Worm (Caenorhabditis elegans) whole organism, L2 larva: ENCODE data around the gene C10C5.3.
A peak's percentile ranks its signal among the peaks of the same experiment; 100 is the strongest.

Source experiments
- C34F6.9 ChIP-seq: fragments of 150-350 bp; optimal IDR thresholded peaks from 2 replicates; lab custom pipeline; 2014; ENCODE audit warnings: missing biosample characterization, missing genetic modification characterization
- F13H6.1 ChIP-seq: sonication (generic microtip); optimal IDR thresholded peaks from 2 replicates; lab custom pipeline; 2016; ENCODE audit warnings: missing genetic modification characterization, missing compliant biosample characterization
- R02D3.7 ChIP-seq: fragments of 150-350 bp; optimal IDR thresholded peaks from 2 replicates; lab custom pipeline; 2014; ENCODE audit warnings: missing biosample characterization, missing genetic modification characterization
- ZK546.5 ChIP-seq: sonication (generic microtip); optimal IDR thresholded peaks from 2 replicates; lab custom pipeline; 2017; ENCODE audit warnings: missing biosample characterization, missing genetic modification characterization
- alr-1 ChIP-seq: fragments of 150-350 bp; optimal IDR thresholded peaks from 2 replicates; lab custom pipeline; 2014; ENCODE audit warnings: missing biosample characterization, missing genetic modification characterization
- ama-1 ChIP-seq: fragments of 150-350 bp; optimal IDR thresholded peaks from 2 replicates; lab custom pipeline; 2018; ENCODE audit warnings: inconsistent platforms
- ceh-16 ChIP-seq: fragments of 150-350 bp; optimal IDR thresholded peaks from 2 replicates; lab custom pipeline; 2014; ENCODE audit warnings: missing biosample characterization, missing genetic modification characterization
- ceh-82 ChIP-seq: fragments of 150-350 bp; optimal IDR thresholded peaks from 2 replicates; lab custom pipeline; 2014; ENCODE audit warnings: missing biosample characterization, missing genetic modification characterization
- crh-2 ChIP-seq: sonication (generic microtip); optimal IDR thresholded peaks from 2 replicates; lab custom pipeline; 2017; ENCODE audit warnings: missing biosample characterization, missing genetic modification characterization
- dmd-4 ChIP-seq: sonication (generic microtip); optimal IDR thresholded peaks from 2 replicates; lab custom pipeline; 2017; ENCODE audit warnings: missing biosample characterization, missing genetic modification characterization
- elt-3 ChIP-seq: sonication (generic microtip); optimal IDR thresholded peaks from 2 replicates; lab custom pipeline; 2017; ENCODE audit warnings: missing biosample characterization, missing genetic modification characterization
- fos-1 ChIP-seq: fragments of 150-350 bp; optimal IDR thresholded peaks from 2 replicates; lab custom pipeline; 2014; ENCODE audit warnings: missing biosample characterization, missing genetic modification characterization
- gmeb-1 ChIP-seq: fragments of 150-350 bp; optimal IDR thresholded peaks from 2 replicates; lab custom pipeline; 2014; ENCODE audit warnings: missing biosample characterization, missing genetic modification characterization
- lin-11 ChIP-seq: fragments of 150-350 bp; sonication (generic microtip); optimal IDR thresholded peaks from 2 replicates; lab custom pipeline; 2014; ENCODE audit warnings: missing biosample characterization, missing genetic modification characterization, inconsistent platforms, mixed read lengths
- lin-13 ChIP-seq: fragments of 150-350 bp; optimal IDR thresholded peaks from 2 replicates; lab custom pipeline; 2014; ENCODE audit warnings: missing biosample characterization, missing genetic modification reagents, missing genetic modification characterization
- lin-39 ChIP-seq: fragments of 150-350 bp; optimal IDR thresholded peaks from 2 replicates; lab custom pipeline; 2014; ENCODE audit warnings: missing biosample characterization, missing genetic modification reagents, missing genetic modification characterization
- lsy-2 ChIP-seq, 2 experiments: fragments of 150-350 bp in 1 of 2; sonication (generic microtip) in 1 of 2; optimal IDR thresholded peaks; 2 replicates each; lab custom pipeline; 2014 to 2017; ENCODE audit warnings: missing biosample characterization in 2 of 2, missing genetic modification characterization in 2 of 2
- mab-5 ChIP-seq: fragments of 150-350 bp; optimal IDR thresholded peaks from 2 replicates; lab custom pipeline; 2014; ENCODE audit warnings: missing biosample characterization, missing genetic modification characterization
- mbf-1 ChIP-seq: sonication (generic microtip); optimal IDR thresholded peaks from 2 replicates; lab custom pipeline; 2017; ENCODE audit warnings: missing biosample characterization, missing genetic modification characterization
- mdl-1 ChIP-seq, 2 experiments: fragments of 150-350 bp in 1 of 2; sonication (generic microtip) in 1 of 2; optimal IDR thresholded peaks; 2 replicates each; lab custom pipeline; 2017; ENCODE audit warnings: missing biosample characterization in 2 of 2, missing genetic modification characterization in 2 of 2
- nhr-10 ChIP-seq: sonication (generic microtip); optimal IDR thresholded peaks from 2 replicates; lab custom pipeline; 2017; ENCODE audit warnings: missing biosample characterization, missing genetic modification characterization
- nhr-11 ChIP-seq: fragments of 150-350 bp; optimal IDR thresholded peaks from 2 replicates; lab custom pipeline; 2014; ENCODE audit warnings: missing biosample characterization, missing genetic modification characterization
- nhr-12 ChIP-seq: fragments of 150-350 bp; optimal IDR thresholded peaks from 2 replicates; lab custom pipeline; 2014; ENCODE audit warnings: missing biosample characterization, missing genetic modification characterization
- nhr-129 ChIP-seq: fragments of 150-350 bp; optimal IDR thresholded peaks from 2 replicates; lab custom pipeline; 2014; ENCODE audit warnings: missing biosample characterization, missing genetic modification characterization
- nhr-21 ChIP-seq: fragments of 150-350 bp; optimal IDR thresholded peaks from 2 replicates; lab custom pipeline; 2014; ENCODE audit warnings: missing biosample characterization, missing genetic modification characterization
- nhr-23 ChIP-seq: fragments of 150-350 bp; optimal IDR thresholded peaks from 2 replicates; lab custom pipeline; 2014; ENCODE audit warnings: missing biosample characterization, missing genetic modification reagents, missing genetic modification characterization
- nhr-237 ChIP-seq: fragments of 150-350 bp; optimal IDR thresholded peaks from 2 replicates; lab custom pipeline; 2014; ENCODE audit warnings: missing biosample characterization, missing genetic modification characterization
- nhr-25 ChIP-seq: fragments of 150-350 bp; sonication (generic microtip); optimal IDR thresholded peaks from 3 replicates; lab custom pipeline; 2014; ENCODE audit warnings: missing biosample characterization, missing genetic modification characterization
- nhr-6 ChIP-seq: fragments of 150-350 bp; optimal IDR thresholded peaks from 2 replicates; lab custom pipeline; 2014; ENCODE audit warnings: missing biosample characterization, missing genetic modification characterization
- peb-1 ChIP-seq: fragments of 150-350 bp; optimal IDR thresholded peaks from 2 replicates; lab custom pipeline; 2014; ENCODE audit warnings: missing biosample characterization, missing genetic modification characterization
- sem-4 ChIP-seq: fragments of 150-350 bp; optimal IDR thresholded peaks from 2 replicates; lab custom pipeline; 2014; ENCODE audit warnings: missing biosample characterization, missing genetic modification reagents, missing genetic modification characterization
- skn-1 ChIP-seq: sonication (generic microtip); optimal IDR thresholded peaks from 2 replicates; lab custom pipeline; 2017; ENCODE audit warnings: missing biosample characterization, missing genetic modification characterization
- sma-3 ChIP-seq: sonication (generic microtip); optimal IDR thresholded peaks from 2 replicates; lab custom pipeline; 2016; ENCODE audit warnings: missing genetic modification reagents, missing genetic modification characterization, missing compliant biosample characterization
- sma-9 ChIP-seq, 2 experiments: fragments of 150-350 bp in 1 of 2; sonication (generic microtip) in 1 of 2; optimal IDR thresholded peaks; 2 replicates each; lab custom pipeline; 2014 to 2016; ENCODE audit warnings: missing genetic modification characterization in 2 of 2, mild to moderate bottlenecking in 1 of 2, missing biosample characterization in 1 of 2, missing compliant biosample characterization in 1 of 2, missing genetic modification reagents in 1 of 2, moderate library complexity in 1 of 2
- snpc-4 ChIP-seq: fragments of 150-350 bp; optimal IDR thresholded peaks from 2 replicates; lab custom pipeline; 2014; ENCODE audit warnings: missing biosample characterization, missing genetic modification characterization
- unc-39 ChIP-seq: fragments of 150-350 bp; optimal IDR thresholded peaks from 2 replicates; lab custom pipeline; 2014; ENCODE audit warnings: missing biosample characterization, missing genetic modification characterization
- unc-55 ChIP-seq: fragments of 150-350 bp; sonication (generic microtip); optimal IDR thresholded peaks from 3 replicates; lab custom pipeline; 2014; ENCODE audit warnings: missing biosample characterization, missing genetic modification reagents, missing genetic modification characterization
- unc-62 ChIP-seq: fragments of 150-350 bp; optimal IDR thresholded peaks from 2 replicates; lab custom pipeline; 2014; ENCODE audit warnings: missing biosample characterization, missing genetic modification reagents, missing genetic modification characterization
- zag-1 ChIP-seq: fragments of 150-350 bp; optimal IDR thresholded peaks from 2 replicates; lab custom pipeline; 2014; ENCODE audit warnings: missing biosample characterization, missing genetic modification characterization
- ztf-1 ChIP-seq: fragments of 200-800 bp; sonication (Bioruptor generic); conservative IDR thresholded peaks from 2 replicates; pipeline ENCODE4 v1.3.6; 2022; ENCODE audit warnings: missing genetic modification characterization, missing compliant biosample characterization
- ztf-11 ChIP-seq: sonication (generic microtip); optimal IDR thresholded peaks from 2 replicates; lab custom pipeline; 2017; ENCODE audit warnings: missing biosample characterization, missing genetic modification characterization

C10C5.3 gene

DNA sequence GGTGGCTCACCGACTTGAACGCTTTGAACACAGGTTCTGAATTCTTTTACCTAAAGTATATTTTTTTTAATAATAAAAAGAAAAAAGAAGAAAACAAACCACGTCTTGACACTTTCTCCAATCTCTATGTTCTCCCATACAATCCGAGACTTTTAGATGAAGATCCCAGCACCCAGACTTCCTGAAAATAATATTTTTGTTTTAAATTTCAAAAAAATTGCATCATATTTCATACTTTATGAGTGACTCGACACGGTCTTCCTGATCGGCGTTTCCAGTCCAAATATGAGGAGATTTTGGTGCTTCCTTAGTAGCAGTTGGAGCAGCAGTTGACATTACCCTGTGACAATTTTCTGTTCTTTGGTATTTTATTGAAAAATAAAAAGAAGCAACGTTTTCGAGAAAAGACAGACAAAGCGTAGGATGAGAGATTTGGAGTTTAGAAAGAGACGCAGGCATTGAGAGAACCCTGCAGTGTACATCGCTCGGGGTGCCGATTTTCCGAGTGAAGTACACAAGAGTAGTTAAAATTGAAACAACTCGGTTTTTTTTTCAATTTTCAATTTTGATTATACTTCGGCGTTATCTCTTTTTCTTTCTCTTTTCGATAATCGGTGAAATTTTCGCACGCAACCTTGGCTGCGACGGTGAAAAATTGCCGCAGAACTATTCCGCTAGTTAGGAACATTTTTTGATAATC, 38.9 kb upstream of the C10C5.3 start, which contains the start of the genes coa-4 and T20D3.14:
Gene coa-4, minus strand, starts transcription at position 51 of the 700 bp plus-strand sequence.
Gene T20D3.14, minus strand, starts transcription at position 358 of the 700 bp plus-strand sequence.
- TF ChIP-seq alr-1 = no peak
- no peak for TF ChIP-seq nhr-10
- TF ChIP-seq lsy-2 (tag; optimal IDR thresholded peaks at IDR 0.05; lab: Kevin White, UChicago) = peak in 1 of 2 experiments; percentile 69
- TF ChIP-seq unc-62 (GFP tag; lab: Kevin White, UChicago) = no peak
- peak; percentile 39 for TF ChIP-seq unc-55 (GFP tag; lab: Kevin White, UChicago)
- no peak for TF ChIP-seq mab-5 (tag; lab: Kevin White, UChicago)
- TF ChIP-seq ama-1 (lab: Kevin White, UChicago) = no peak
- TF ChIP-seq R02D3.7 (tag; lab: Kevin White, UChicago) = no peak
- TF ChIP-seq nhr-237 = no peak
- TF ChIP-seq fos-1 = peak; percentile 63
- TF ChIP-seq zag-1 (tag; lab: Kevin White, UChicago) = no peak
- no peak for TF ChIP-seq snpc-4 (tag; lab: Kevin White, UChicago)
- TF ChIP-seq sma-9 (GFP tag; optimal IDR thresholded peaks at IDR 0.05; lab: Kevin White, UChicago) = no peak
- no peak for TF ChIP-seq sma-9 (tag; optimal IDR thresholded peaks at IDR 0.05; lab: Kevin White, UChicago)
- TF ChIP-seq lin-13 (GFP tag; lab: Kevin White, UChicago) = peak; percentile 23
- TF ChIP-seq nhr-21 (tag; lab: Kevin White, UChicago) = no peak
- TF ChIP-seq sem-4 = peak; percentile 25
- TF ChIP-seq nhr-6 (tag; lab: Kevin White, UChicago) = no peak
- TF ChIP-seq gmeb-1 (tag; lab: Kevin White, UChicago) = peak; percentile 40
- no peak for TF ChIP-seq lin-39 (tag; lab: Kevin White, UChicago)
- TF ChIP-seq ztf-11 (tag; lab: Kevin White, UChicago) = no peak
- TF ChIP-seq nhr-11 = no peak
- TF ChIP-seq F13H6.1 (tag; lab: Kevin White, UChicago) = peak; percentile 28
- peak; percentile 59 for TF ChIP-seq nhr-129 (tag; lab: Kevin White, UChicago)
- TF ChIP-seq nhr-25 (tag; lab: Kevin White, UChicago) = peak; percentile 23
- TF ChIP-seq crh-2 (tag; lab: Kevin White, UChicago) = peak; percentile 66
- peak; percentile 19 for TF ChIP-seq sma-3 (GFP tag; lab: Kevin White, UChicago)
- no peak for TF ChIP-seq unc-39 (tag; lab: Kevin White, UChicago)
- TF ChIP-seq nhr-12 (tag; lab: Kevin White, UChicago) = no peak
- peak; percentile 56 for TF ChIP-seq C34F6.9
- TF ChIP-seq peb-1 = no peak

DNA sequence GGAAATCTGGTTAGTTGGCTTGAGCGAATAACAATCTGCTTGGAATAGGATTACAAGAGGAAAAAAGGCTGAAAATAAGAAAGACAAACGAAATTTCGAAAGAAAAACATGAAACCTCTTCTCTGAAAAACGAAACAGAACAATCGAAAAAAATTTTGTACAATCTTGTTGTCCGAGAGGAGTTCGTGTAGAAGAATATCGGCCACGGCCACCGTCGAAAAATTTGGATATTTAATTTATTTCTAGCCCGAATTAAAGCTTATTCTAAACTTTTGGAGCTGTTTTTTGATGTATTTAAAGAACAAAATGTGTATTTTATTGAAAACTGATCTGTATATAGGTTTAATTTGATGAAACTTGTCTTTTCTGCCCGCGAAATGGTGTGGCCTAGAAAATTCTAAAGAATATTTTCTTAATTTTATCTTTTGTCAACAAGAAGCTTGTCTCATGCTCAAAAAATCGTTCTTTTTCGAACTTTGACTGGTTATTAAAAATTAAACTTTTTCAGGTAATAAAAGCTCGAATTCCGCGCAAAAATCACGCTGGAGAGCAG, 38.0 kb upstream of the C10C5.3 start, which contains the start of gene T20D3.5:
Gene T20D3.5, plus strand, starts transcription at position 503 of the 553 bp plus-strand sequence.
- TF ChIP-seq skn-1 (no peak), unc-39 (tag; lab: Kevin White, UChicago) (no peak), nhr-21 (tag; lab: Kevin White, UChicago) (no peak), dmd-4 (no peak), gmeb-1 (tag; lab: Kevin White, UChicago) (no peak), fos-1 (no peak), ztf-1 (GFP tag; lab: Robert Waterston, UW) (no peak), sma-9 (GFP tag; optimal IDR thresholded peaks at IDR 0.05; lab: Kevin White, UChicago) (no peak), sma-9 (tag; optimal IDR thresholded peaks at IDR 0.05; lab: Kevin White, UChicago) (no peak), nhr-23 (tag; lab: Kevin White, UChicago) (no peak), ZK546.5 (tag; lab: Kevin White, UChicago) (no peak), elt-3 (tag; lab: Kevin White, UChicago) (no peak)
- TF ChIP-seq, all 48 proteins: peak for 0

DNA sequence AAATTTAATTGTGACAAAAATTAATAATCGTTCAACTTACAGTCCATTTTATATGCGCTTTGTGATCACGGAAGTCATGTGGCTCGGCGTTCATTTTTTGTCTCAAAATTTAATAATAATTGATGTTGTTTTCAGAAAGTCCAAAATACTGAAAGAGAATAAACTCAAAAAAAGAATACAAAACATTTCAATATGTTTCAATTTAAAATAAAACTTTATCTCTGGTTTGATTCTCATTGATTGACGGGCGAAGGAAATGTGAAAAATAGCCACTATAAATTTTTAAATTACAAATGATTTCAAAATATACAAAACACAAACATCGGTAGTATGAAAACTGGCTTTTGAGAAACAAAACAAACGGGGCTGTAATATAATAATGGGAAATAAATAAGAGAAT, 35.4 kb upstream of the C10C5.3 start, which contains the start of gene T20D3.6:
Gene T20D3.6, minus strand, starts transcription at position 101 of the 400 bp plus-strand sequence.
- TF ChIP-seq nhr-6 (tag; lab: Kevin White, UChicago) = no peak
- no peak for TF ChIP-seq alr-1
- TF ChIP-seq lin-11 (tag; lab: Kevin White, UChicago) = no peak
- no peak for TF ChIP-seq lin-13 (GFP tag; lab: Kevin White, UChicago)
- TF ChIP-seq nhr-23 (tag; lab: Kevin White, UChicago) = no peak
- TF ChIP-seq unc-55 (GFP tag; lab: Kevin White, UChicago) = no peak
- no peak for TF ChIP-seq gmeb-1 (tag; lab: Kevin White, UChicago)
- TF ChIP-seq sma-3 (GFP tag; lab: Kevin White, UChicago) = no peak
- no peak for TF ChIP-seq fos-1
- no peak for TF ChIP-seq F13H6.1 (tag; lab: Kevin White, UChicago)
- TF ChIP-seq ama-1 (lab: Kevin White, UChicago) = no peak
- TF ChIP-seq skn-1 = no peak
- no peak for TF ChIP-seq ceh-16 (tag; lab: Kevin White, UChicago)
- TF ChIP-seq mbf-1 (tag; lab: Kevin White, UChicago) = no peak
- TF ChIP-seq nhr-10 = no peak
- TF ChIP-seq mdl-1 (tag; optimal IDR thresholded peaks at IDR 0.05; lab: Kevin White, UChicago) = no peak
- no peak for TF ChIP-seq ceh-82 (tag; lab: Kevin White, UChicago)
- TF ChIP-seq unc-62 (GFP tag; lab: Kevin White, UChicago) = no peak
- no peak for TF ChIP-seq unc-39 (tag; lab: Kevin White, UChicago)
- no peak for TF ChIP-seq ztf-1 (GFP tag; lab: Robert Waterston, UW)
- TF ChIP-seq, all 48 proteins: peak for 0
